Worm (Caenorhabditis elegans) whole organism, midembryonic: ENCODE results near the gene T15H9.4.

ENCODE experiments used
- flt-1 ChIP-seq: fragments of 200-800 bp; sonication (Bioruptor generic); IDR thresholded peaks from 2 replicates; pipeline ENCODE4 v1.3.6; 2022; ENCODE audit warnings: missing genetic modification characterization, missing compliant biosample characterization
- ztf-29 ChIP-seq: fragments of 200-800 bp; sonication (Bioruptor generic); IDR thresholded peaks from 2 replicates; pipeline ENCODE4 v1.3.6; 2022; ENCODE audit warnings: missing genetic modification reagents, missing genetic modification characterization, missing compliant biosample characterization

DNA sequence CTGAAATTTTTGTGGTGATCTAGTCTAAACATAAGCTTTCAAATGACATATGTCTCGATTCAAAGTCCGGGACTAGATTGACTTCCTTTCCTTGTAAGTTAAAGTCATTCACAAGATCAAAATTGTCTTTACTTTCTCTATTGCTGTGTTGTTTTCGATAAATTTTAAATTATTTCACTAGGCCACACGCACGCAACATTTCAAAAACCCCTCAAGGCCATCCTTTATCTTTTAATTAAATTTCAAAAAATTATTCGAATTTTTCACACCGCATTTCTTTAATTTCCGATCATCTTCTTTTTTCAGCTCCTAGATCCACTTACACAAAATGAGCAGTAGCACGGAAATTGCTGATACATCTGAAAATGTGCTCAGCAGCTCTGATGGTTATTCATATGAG is 24.6 kb downstream of the T15H9.4 start, which contains the start of gene ZK1307.7:
- TF ChIP-seq ztf-29 (GFP tag; lab: Robert Waterston, UW): no peak
- no peak for TF ChIP-seq flt-1 (GFP tag; lab: Robert Waterston, UW)
